Fruit fly (Drosophila melanogaster): ENCODE data around the gene spz3.

- TF ChIP-seq pad (GFP tag; optimal IDR thresholded peaks at IDR 0.05) (no peak), toe (GFP tag; optimal IDR thresholded peaks at IDR 0.05) (no peak), bab1 (GFP tag; optimal IDR thresholded peaks at IDR 0.05) (no peak), kay (GFP tag; ENCODE audit: borderline replicate concordance) (no peak), CG7045 (GFP tag; optimal IDR thresholded peaks at IDR 0.05) (no peak), CG7101 (tag; optimal IDR thresholded peaks at IDR 0.05) (no peak)
Measured at dm6 chr2L:7878372-7878771, 980 bp downstream of the spz3 start.

Data from whole organism, adult.